Worm (Caenorhabditis elegans): ENCODE measurements around the gene trpa-1.

trpa-1 gene

DNA sequence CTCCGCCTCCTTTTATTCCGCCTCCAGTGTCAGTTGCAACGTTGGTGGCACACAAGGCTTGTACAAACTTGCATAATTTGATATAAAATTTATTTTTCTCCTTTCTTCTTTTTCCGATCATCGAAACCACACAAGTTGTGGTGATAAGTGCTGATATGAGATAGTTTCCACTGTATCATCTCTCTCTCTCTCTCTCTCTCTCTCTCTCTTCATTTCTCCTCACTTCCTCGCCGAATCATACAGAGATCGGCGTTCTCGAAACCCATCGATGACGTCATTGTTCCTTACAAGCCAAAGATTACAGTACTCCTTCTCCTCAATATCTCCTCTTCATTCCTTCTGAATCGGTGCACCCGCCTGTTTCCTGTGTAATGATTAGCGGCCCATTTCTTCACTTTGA is 35.0 kb downstream of the trpa-1 start, which contains the start of gene nhr-43:
nhr-43 (plus strand) TSS at position 233 of the 400 bp plus-strand sequence.
- no peak for TF ChIP-seq K02D7.2 (tag; optimal IDR thresholded peaks at IDR 0.05)
- TF ChIP-seq tbx-7 (tag; optimal IDR thresholded peaks at IDR 0.05): no peak
- TF ChIP-seq odd-2 (tag; optimal IDR thresholded peaks at IDR 0.05): no peak
- no peak for TF ChIP-seq hlh-8 (tag; optimal IDR thresholded peaks at IDR 0.05)

DNA sequence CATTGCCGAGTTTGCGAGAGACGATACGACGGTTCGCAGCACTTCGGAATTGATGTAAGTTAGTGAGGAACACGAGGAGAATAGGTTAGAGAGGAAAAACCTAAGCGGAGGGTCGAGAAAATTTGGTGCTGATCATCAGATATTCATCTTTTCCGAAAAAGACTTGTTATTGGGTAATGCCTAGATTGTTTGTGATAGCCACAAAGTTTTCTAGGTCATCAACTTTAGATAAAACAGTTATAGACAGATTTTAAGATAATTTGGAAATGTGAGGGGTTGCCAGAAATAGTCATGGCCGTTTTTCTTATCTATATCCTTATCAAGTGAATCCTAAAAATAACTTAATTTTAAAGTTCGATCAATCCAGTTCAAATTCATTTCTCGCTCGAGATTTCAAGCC is 36.1 kb downstream of the trpa-1 start:
- TF ChIP-seq sox-4 (tag; optimal IDR thresholded peaks at IDR 0.05) (no peak), che-1 (tag; optimal IDR thresholded peaks at IDR 0.05) (no peak), ceh-2 (tag; optimal IDR thresholded peaks at IDR 0.05) (no peak), fax-1 (tag; optimal IDR thresholded peaks at IDR 0.05) (no peak)

DNA sequence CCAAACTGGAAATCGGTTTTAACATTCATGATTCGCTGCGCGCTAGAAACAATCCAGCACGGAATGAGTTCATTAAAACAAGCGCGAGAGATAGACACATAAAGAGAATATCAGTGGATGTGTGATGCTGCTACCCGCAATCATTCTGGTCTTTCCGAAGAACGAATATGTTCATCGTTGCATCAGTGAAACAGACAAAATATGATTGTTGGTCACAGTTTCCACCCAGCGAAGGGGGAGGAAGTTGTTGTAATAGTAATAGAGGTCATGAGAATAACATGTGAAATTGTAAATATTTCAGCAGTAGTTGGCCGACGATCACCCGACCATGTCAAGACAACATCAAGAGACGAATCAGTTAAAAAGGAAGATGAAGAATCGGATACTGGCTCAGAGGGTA is 36.9 kb downstream of the trpa-1 start:
- TF ChIP-seq tbx-7 (tag; optimal IDR thresholded peaks at IDR 0.05) (no peak), fax-1 (tag; optimal IDR thresholded peaks at IDR 0.05) (no peak), odd-2 (tag; optimal IDR thresholded peaks at IDR 0.05) (no peak), ttx-3 (tag; optimal IDR thresholded peaks at IDR 0.05) (no peak), pha-4 (tag; optimal IDR thresholded peaks at IDR 0.05) (no peak), C08G9.2 (tag; optimal IDR thresholded peaks at IDR 0.05) (no peak), F13H6.1 (tag; optimal IDR thresholded peaks at IDR 0.05) (no peak), pqm-1 (tag; optimal IDR thresholded peaks at IDR 0.05) (no peak), rnt-1 (tag; optimal IDR thresholded peaks at IDR 0.05) (no peak), ceh-34 (tag; optimal IDR thresholded peaks at IDR 0.05) (no peak), hlh-15 (tag; optimal IDR thresholded peaks at IDR 0.05) (no peak), nhr-232 (tag; optimal IDR thresholded peaks at IDR 0.05) (no peak), ztf-16 (tag; optimal IDR thresholded peaks at IDR 0.05) (no peak), C38D4.7 (GFP tag; optimal IDR thresholded peaks at IDR 0.05) (no peak), ceh-2 (tag; optimal IDR thresholded peaks at IDR 0.05) (no peak), dmd-4 (tag; optimal IDR thresholded peaks at IDR 0.05; ENCODE audit: borderline replicate concordance) (no peak), dve-1 (tag; optimal IDR thresholded peaks at IDR 0.05) (no peak), sox-4 (tag; optimal IDR thresholded peaks at IDR 0.05) (no peak), T23F11.4 (GFP tag; optimal IDR thresholded peaks at IDR 0.05) (no peak), unc-55 (GFP tag; optimal IDR thresholded peaks at IDR 0.05) (no peak)

DNA sequence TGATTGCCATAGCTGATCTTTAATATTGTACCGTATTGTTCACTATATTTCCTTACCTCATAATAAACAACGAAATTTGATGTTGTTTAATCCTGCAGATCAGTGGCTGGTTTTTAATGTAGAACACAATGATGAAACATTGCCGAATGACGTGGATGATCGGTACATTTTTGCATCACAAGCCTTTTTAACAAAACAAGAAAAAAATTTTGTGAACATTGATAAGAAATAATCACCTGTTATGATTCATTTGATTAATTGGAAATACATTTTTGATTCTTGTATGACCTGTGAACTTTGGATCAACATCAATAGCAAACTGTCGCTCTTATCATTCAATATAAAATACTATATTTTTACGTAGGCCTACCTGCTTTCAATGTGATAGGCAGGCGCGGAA is 38.5 kb downstream of the trpa-1 start:
- TF ChIP-seq rnt-1 (tag; optimal IDR thresholded peaks at IDR 0.05) (no peak), unc-3 (GFP tag; conservative IDR thresholded peaks at IDR 0.05) (no peak), unc-3 (tag; optimal IDR thresholded peaks at IDR 0.05) (no peak), ztf-16 (tag; optimal IDR thresholded peaks at IDR 0.05) (no peak), hlh-13 (GFP tag; optimal IDR thresholded peaks at IDR 0.05) (no peak), pag-3 (tag; optimal IDR thresholded peaks at IDR 0.05; ENCODE audit: borderline replicate concordance) (no peak), unc-86 (tag; optimal IDR thresholded peaks at IDR 0.05) (no peak), eyg-1 (tag; optimal IDR thresholded peaks at IDR 0.05) (no peak), K09A11.1 (tag; optimal IDR thresholded peaks at IDR 0.05; ENCODE audit: insufficient read depth) (no peak), sdc-2 (tag; optimal IDR thresholded peaks at IDR 0.05) (no peak), dve-1 (tag; optimal IDR thresholded peaks at IDR 0.05) (no peak), hlh-15 (tag; optimal IDR thresholded peaks at IDR 0.05) (no peak), pat-9 (tag; optimal IDR thresholded peaks at IDR 0.05) (no peak)

DNA sequence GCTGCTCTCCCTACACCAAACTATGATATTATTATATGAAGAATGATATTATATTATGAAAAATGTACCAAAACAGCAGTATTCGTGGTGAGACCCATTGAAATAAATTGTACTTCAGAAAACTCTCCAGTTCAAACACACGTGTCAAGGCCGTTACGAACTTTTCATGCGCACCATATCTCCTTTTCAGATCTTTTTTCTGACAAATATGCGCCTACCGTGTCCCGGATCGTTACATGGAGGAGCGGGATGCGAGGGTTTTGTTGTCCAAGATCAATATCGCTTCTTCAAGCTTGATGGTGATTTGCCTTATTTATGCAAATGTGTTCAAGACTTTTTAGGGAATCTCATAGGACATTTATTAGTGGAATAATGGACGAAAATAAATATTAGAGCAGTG is 39.4 kb downstream of the trpa-1 start:
- TF ChIP-seq lin-11 (tag; optimal IDR thresholded peaks at IDR 0.05): no peak
- TF ChIP-seq hlh-6 (tag; optimal IDR thresholded peaks at IDR 0.05): no peak
- no peak for TF ChIP-seq ref-2 (tag; optimal IDR thresholded peaks at IDR 0.05)
- TF ChIP-seq rnt-1 (tag; optimal IDR thresholded peaks at IDR 0.05): no peak

Data from whole organism, late embryonic.